Worm (Caenorhabditis elegans) whole organism, L2 larva: ENCODE data around the gene aakb-1.

Experiments
- ZK546.5 ChIP-seq: sonication (generic microtip); optimal IDR thresholded peaks from 2 replicates; lab custom pipeline; 2017; ENCODE audit warnings: missing biosample characterization, missing genetic modification characterization
- ama-1 ChIP-seq: fragments of 150-350 bp; optimal IDR thresholded peaks from 2 replicates; lab custom pipeline; 2018; ENCODE audit warnings: inconsistent platforms
- nhr-237 ChIP-seq: fragments of 150-350 bp; optimal IDR thresholded peaks from 2 replicates; lab custom pipeline; 2014; ENCODE audit warnings: missing biosample characterization, missing genetic modification characterization

- TF ChIP-seq nhr-237 (tag; lab: Kevin White, UChicago) (no peak), ZK546.5 (no peak), ama-1 (lab: Kevin White, UChicago) (no peak)
Observed at ce11 chrX:13781445-13782073, 26.0 kb downstream of the aakb-1 start.
